Worm (Caenorhabditis elegans): Measurements from ENCODE around the gene cul-1.

The cul-1 gene

ce11 chrIII:10512570-10512969 is 41.5 kb downstream of the cul-1 start:
- TF ChIP-seq sem-2 (GFP tag; optimal IDR thresholded peaks at IDR 0.05) (no peak), ces-1 (GFP tag; optimal IDR thresholded peaks at IDR 0.05) (peak; percentile 60)

- no peak for TF ChIP-seq flh-1 (GFP tag; optimal IDR thresholded peaks at IDR 0.05)
Observed at ce11 chrIII:10515751-10516150, 44.7 kb downstream of the cul-1 start.

- TF ChIP-seq lin-32 (GFP tag; optimal IDR thresholded peaks at IDR 0.05), result no peak
- no peak for TF ChIP-seq mep-1 (tag; optimal IDR thresholded peaks at IDR 0.05)
- no peak for TF ChIP-seq ham-2 (GFP tag; optimal IDR thresholded peaks at IDR 0.05)
- no peak for TF ChIP-seq flh-1 (GFP tag; optimal IDR thresholded peaks at IDR 0.05)
- TF ChIP-seq elt-1 (tag; optimal IDR thresholded peaks at IDR 0.05; ENCODE audit: borderline replicate concordance, insufficient read depth), result no peak
- TF ChIP-seq drap-1 (GFP tag; optimal IDR thresholded peaks at IDR 0.05), result no peak
- no peak for TF ChIP-seq ztf-11 (tag; optimal IDR thresholded peaks at IDR 0.05)
- no peak for TF ChIP-seq nhr-76 (tag; optimal IDR thresholded peaks at IDR 0.05)
- TF ChIP-seq snpc-4 (tag; optimal IDR thresholded peaks at IDR 0.05), result no peak
- TF ChIP-seq nhr-2 (tag; optimal IDR thresholded peaks at IDR 0.05), result no peak
- TF ChIP-seq ceh-43 (GFP tag; optimal IDR thresholded peaks at IDR 0.05), result no peak
- TF ChIP-seq pha-4 (tag; optimal IDR thresholded peaks at IDR 0.05), result no peak
- no peak for TF ChIP-seq nhr-28 (tag; optimal IDR thresholded peaks at IDR 0.05)
Observed at ce11 chrIII:10518884-10519283, 47.8 kb downstream of the cul-1 start.

- TF ChIP-seq nhr-76 (tag; optimal IDR thresholded peaks at IDR 0.05) (no peak), elt-1 (tag; optimal IDR thresholded peaks at IDR 0.05; ENCODE audit: borderline replicate concordance, insufficient read depth) (no peak), ztf-11 (tag; optimal IDR thresholded peaks at IDR 0.05) (no peak), snpc-4 (tag; optimal IDR thresholded peaks at IDR 0.05) (no peak), drap-1 (GFP tag; optimal IDR thresholded peaks at IDR 0.05) (no peak), blmp-1 (tag; optimal IDR thresholded peaks at IDR 0.05) (no peak), elt-3 (tag; optimal IDR thresholded peaks at IDR 0.05) (no peak), ceh-43 (GFP tag; optimal IDR thresholded peaks at IDR 0.05) (no peak), sem-2 (GFP tag; optimal IDR thresholded peaks at IDR 0.05) (no peak), tbx-8 (GFP tag; optimal IDR thresholded peaks at IDR 0.05) (no peak), flh-1 (GFP tag; optimal IDR thresholded peaks at IDR 0.05) (no peak), mep-1 (tag; optimal IDR thresholded peaks at IDR 0.05) (no peak), ces-1 (GFP tag; optimal IDR thresholded peaks at IDR 0.05) (no peak), nhr-28 (tag; optimal IDR thresholded peaks at IDR 0.05) (no peak), ham-2 (GFP tag; optimal IDR thresholded peaks at IDR 0.05) (no peak)
Observed at ce11 chrIII:10519615-10520014, 48.6 kb downstream of the cul-1 start.

- TF ChIP-seq hlh-1 (tag; optimal IDR thresholded peaks at IDR 0.05) (peak; percentile 62), elt-3 (tag; optimal IDR thresholded peaks at IDR 0.05) (no peak), unc-120 (tag; optimal IDR thresholded peaks at IDR 0.05; ENCODE audit: poor library complexity, severe bottlenecking) (peak; percentile 47), unc-62 (GFP tag; optimal IDR thresholded peaks at IDR 0.05) (peak; percentile 22), M03D4.4 (tag; optimal IDR thresholded peaks at IDR 0.05) (no peak)
Observed at ce11 chrIII:10520523-10520922, 49.5 kb downstream of the cul-1 start, which contains the start of gene unc-49. Gene unc-49, plus strand, starts transcription at chrIII:10520762.

ce11 chrIII:10521219-10521618 is 50.2 kb downstream of the cul-1 start:
- no peak for TF ChIP-seq flh-1 (GFP tag; optimal IDR thresholded peaks at IDR 0.05)

ce11 chrIII:10523025-10523424 is 52.0 kb downstream of the cul-1 start:
- TF ChIP-seq ceh-39 (tag; optimal IDR thresholded peaks at IDR 0.05) (no peak), lsy-2 (tag; optimal IDR thresholded peaks at IDR 0.05) (no peak), nhr-28 (tag; optimal IDR thresholded peaks at IDR 0.05) (no peak), elt-3 (tag; optimal IDR thresholded peaks at IDR 0.05) (no peak), drap-1 (GFP tag; optimal IDR thresholded peaks at IDR 0.05) (no peak), mep-1 (tag; optimal IDR thresholded peaks at IDR 0.05) (no peak), unc-39 (tag; optimal IDR thresholded peaks at IDR 0.05) (no peak), zip-8 (tag; optimal IDR thresholded peaks at IDR 0.05) (no peak), tbx-8 (GFP tag; optimal IDR thresholded peaks at IDR 0.05) (no peak), sptf-1 (tag; optimal IDR thresholded peaks at IDR 0.05) (no peak), elt-1 (tag; optimal IDR thresholded peaks at IDR 0.05; ENCODE audit: borderline replicate concordance, insufficient read depth) (no peak), ztf-11 (tag; optimal IDR thresholded peaks at IDR 0.05) (no peak), blmp-1 (tag; optimal IDR thresholded peaks at IDR 0.05) (no peak), nhr-237 (tag; optimal IDR thresholded peaks at IDR 0.05) (no peak), pha-4 (tag; optimal IDR thresholded peaks at IDR 0.05) (no peak)
